ENCODE assay signal across 2 fruit fly cellular contexts in the genomic region with DNA sequence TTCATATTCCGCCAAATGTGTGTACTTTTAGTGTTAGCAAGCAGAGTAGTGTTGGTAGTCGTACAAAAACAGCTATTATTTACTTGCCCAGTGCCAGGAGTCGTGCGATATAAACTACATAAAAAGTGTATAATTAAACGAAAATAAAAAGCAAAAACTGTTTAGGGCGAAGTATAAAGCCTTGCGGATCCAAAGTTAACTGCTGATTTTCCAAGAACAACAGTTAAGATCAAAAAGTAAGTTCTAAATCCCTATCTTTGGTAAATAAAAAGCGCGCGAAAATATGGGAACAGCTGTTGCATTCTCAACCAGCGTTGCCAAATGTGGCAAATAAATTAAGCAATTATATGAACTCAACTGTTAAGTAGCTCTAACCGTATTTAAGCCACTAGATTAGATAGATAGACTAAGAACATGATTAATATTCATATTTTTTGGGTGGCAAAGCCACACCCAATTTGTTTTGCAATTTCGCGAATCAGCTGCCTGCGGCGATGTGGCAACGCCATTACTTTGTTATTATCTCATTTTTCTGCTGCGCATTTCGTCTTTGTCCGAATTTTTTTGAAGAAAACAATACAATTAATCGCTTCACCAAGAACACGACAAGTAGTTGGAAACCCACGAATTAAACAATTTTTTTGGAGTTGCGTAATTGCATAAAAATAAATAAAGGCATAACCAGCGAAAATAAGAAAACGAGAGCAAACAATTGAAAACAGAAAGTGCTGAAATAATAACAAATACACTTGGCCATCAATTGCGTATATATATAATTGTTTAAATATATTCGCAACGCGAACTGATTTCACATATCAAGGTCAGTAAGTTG.
TF ChIP-seq lines count a peak whose summit lies in the region.

Gene Prim1, plus strand, starts transcription at position 51 of the 832 bp plus-strand sequence.
Gene CG7083, plus strand, starts transcription at position 522 of the 832 bp plus-strand sequence.

TF ChIP-seq in whole organism, embryonic, 481 proteins besides CTCF, POLR2A, EP300 and RAD21 (continued from another document and continues in another):
- TF ChIP-seq CHES-1-like (GFP tag; optimal IDR thresholded peaks at IDR 0.05; lab: Kevin White, UChicago) (peak; percentile 76), hth (optimal IDR thresholded peaks at IDR 0.05; lab: Kevin White, UChicago) (no peak), CG12219 (GFP tag; optimal IDR thresholded peaks at IDR 0.05; lab: Kevin White, UChicago) (peak; percentile 14), rib (GFP tag; IDR thresholded peaks at IDR 0.05; lab: Robert Waterston, UW) (peak; percentile 89), HLH3B (GFP tag; IDR thresholded peaks at IDR 0.05; lab: Robert Waterston, UW) (no peak; the same call in 1 of the 2 replicates), klu (GFP tag; IDR thresholded peaks at IDR 0.05; lab: Robert Waterston, UW) (no peak), ttk (GFP tag; IDR thresholded peaks at IDR 0.05; lab: Robert Waterston, UW) (0 out of 2 replicates have a peak, but pooled peaks have one; percentile 19), Mad (GFP tag; optimal IDR thresholded peaks at IDR 0.05; lab: Kevin White, UChicago) (peak; percentile 53), CG14860 (GFP tag; IDR thresholded peaks at IDR 0.05; lab: Robert Waterston, UW; ENCODE audit: partially characterized antibody) (no peak), CG18764 (GFP tag; optimal IDR thresholded peaks at IDR 0.05; lab: Kevin White, UChicago) (peak; percentile 29), dm (GFP tag; optimal IDR thresholded peaks at IDR 0.05; lab: Kevin White, UChicago) (peak; percentile 43), dan (GFP tag; IDR thresholded peaks at IDR 0.05; lab: Robert Waterston, UW) (no peak), pros (GFP tag; optimal IDR thresholded peaks at IDR 0.05; lab: Kevin White, UChicago) (no peak), Ravus (GFP tag; IDR thresholded peaks at IDR 0.05; lab: Robert Waterston, UW) (no peak), CG8478 (optimal IDR thresholded peaks at IDR 0.05; lab: Kevin White, UChicago) (no peak), cwo (GFP tag; optimal IDR thresholded peaks at IDR 0.05; lab: Kevin White, UChicago) (peak; percentile 21), peb (GFP tag; IDR thresholded peaks at IDR 0.05; lab: Robert Waterston, UW) (no peak), sr (GFP tag; IDR thresholded peaks at IDR 0.05; lab: Robert Waterston, UW) (no peak), tll (GFP tag; optimal IDR thresholded peaks at IDR 0.05; lab: Kevin White, UChicago) (no peak), Atf3 (GFP tag; optimal IDR thresholded peaks at IDR 0.05; lab: Kevin White, UChicago) (peak; percentile 1), ind (GFP tag; optimal IDR thresholded peaks at IDR 0.05; lab: Kevin White, UChicago) (peak; percentile 53), CoRest (tag; optimal IDR thresholded peaks at IDR 0.05; lab: Kevin White, UChicago) (peak; percentile 71), Dip2 (GFP tag; IDR thresholded peaks at IDR 0.05; lab: Robert Waterston, UW) (no peak), H15 (GFP tag; IDR thresholded peaks at IDR 0.05; lab: Robert Waterston, UW) (no peak), CG13894 (tag; optimal IDR thresholded peaks at IDR 0.05; lab: Kevin White, UChicago) (no peak), CG6854 (GFP tag; optimal IDR thresholded peaks at IDR 0.05; lab: Kevin White, UChicago) (no peak), CG5245 (GFP tag; optimal IDR thresholded peaks at IDR 0.05; lab: Kevin White, UChicago) (peak; percentile 10), exex (tag; optimal IDR thresholded peaks at IDR 0.05; lab: Kevin White, UChicago) (peak; percentile 35), Dfd (GFP tag; optimal IDR thresholded peaks at IDR 0.05; lab: Kevin White, UChicago) (no peak), CG31441 (GFP tag; IDR thresholded peaks at IDR 0.05; lab: Robert Waterston, UW) (no peak; the same call in 1 of the 2 replicates), Max (GFP tag; optimal IDR thresholded peaks at IDR 0.05; lab: Kevin White, UChicago) (peak; percentile 72), Oli (tag; optimal IDR thresholded peaks at IDR 0.05; lab: Kevin White, UChicago) (peak; percentile 45), fu2 (GFP tag; optimal IDR thresholded peaks at IDR 0.05; lab: Kevin White, UChicago) (peak; percentile 32), Lhr (GFP tag; optimal IDR thresholded peaks at IDR 0.05; lab: Kevin White, UChicago) (peak; percentile 26), ase (GFP tag; IDR thresholded peaks at IDR 0.05; lab: Robert Waterston, UW) (no peak), Sox100B (GFP tag; optimal IDR thresholded peaks at IDR 0.05; lab: Kevin White, UChicago) (peak; percentile 55), MTF-1 (GFP tag; optimal IDR thresholded peaks at IDR 0.05; lab: Kevin White, UChicago; ENCODE audit: borderline replicate concordance) (no peak), CG3726 (GFP tag; IDR thresholded peaks at IDR 0.05; lab: Robert Waterston, UW) (no peak), CG8089 (GFP tag; optimal IDR thresholded peaks at IDR 0.05; lab: Kevin White, UChicago) (no peak), Usf (GFP tag; optimal IDR thresholded peaks at IDR 0.05; lab: Kevin White, UChicago) (no peak), Side (GFP tag; optimal IDR thresholded peaks at IDR 0.05; lab: Kevin White, UChicago) (peak; percentile 25), CG1603 (tag; optimal IDR thresholded peaks at IDR 0.05; lab: Kevin White, UChicago) (peak; percentile 87), fd96Cb (tag; optimal IDR thresholded peaks at IDR 0.05; lab: Kevin White, UChicago) (no peak), CG13287 (GFP tag; IDR thresholded peaks at IDR 0.05; lab: Robert Waterston, UW; ENCODE audit: partially characterized antibody) (peak; percentile 43), jigr1 (GFP tag; IDR thresholded peaks at IDR 0.05; lab: Robert Waterston, UW) (no peak), YL-1 (GFP tag; optimal IDR thresholded peaks at IDR 0.05; lab: Kevin White, UChicago) (peak; percentile 96), CG10979 (tag; optimal IDR thresholded peaks at IDR 0.05; lab: Kevin White, UChicago) (peak; percentile 50), gsb-n (tag; optimal IDR thresholded peaks at IDR 0.05; lab: Kevin White, UChicago) (peak; percentile 29), nerfin-2 (GFP tag; IDR thresholded peaks at IDR 0.05; lab: Robert Waterston, UW; ENCODE audit: partially characterized antibody) (no peak), CG9727 (GFP tag; optimal IDR thresholded peaks at IDR 0.05; lab: Kevin White, UChicago) (peak; percentile 66), Neu2 (GFP tag; optimal IDR thresholded peaks at IDR 0.05; lab: Kevin White, UChicago; ENCODE audit: borderline replicate concordance) (no peak), CG12391 (tag; optimal IDR thresholded peaks at IDR 0.05; lab: Kevin White, UChicago) (peak; percentile 74), unpg (GFP tag; optimal IDR thresholded peaks at IDR 0.05; lab: Kevin White, UChicago) (peak; percentile 63), corto (GFP tag; optimal IDR thresholded peaks at IDR 0.05; lab: Kevin White, UChicago) (no peak), br (optimal IDR thresholded peaks at IDR 0.05; lab: Kevin White, UChicago) (no peak), knrl (GFP tag; IDR thresholded peaks at IDR 0.05; lab: Robert Waterston, UW; ENCODE audit: partially characterized antibody) (no peak), run (tag; optimal IDR thresholded peaks at IDR 0.05; lab: Kevin White, UChicago) (no peak), Aef1 (GFP tag; IDR thresholded peaks at IDR 0.05; lab: Robert Waterston, UW) (peak; percentile 22; the same call in 1 of the 3 replicates), NC2α (GFP tag; optimal IDR thresholded peaks at IDR 0.05; lab: Kevin White, UChicago) (no peak), pnt (GFP tag; optimal IDR thresholded peaks at IDR 0.05; lab: Kevin White, UChicago) (peak; percentile 33)

TF ChIP-seq in whole organism, prepupa, 60 proteins besides CTCF, POLR2A, EP300 and RAD21 (continued from another document):
- TF ChIP-seq CG4318 (GFP tag; optimal IDR thresholded peaks at IDR 0.05; lab: Kevin White, UChicago) = no peak
